Fruit fly (Drosophila melanogaster) Kc167 (cell line): ENCODE measurements around the gene dy.

ENCODE experiments used
- Myc ChIP-seq: fragments of >200 bp; optimal IDR thresholded peaks from 2 replicates; lab custom pipeline; 2017; ENCODE audit warnings: missing external identifiers
- Sin3A ChIP-seq: fragments of >200 bp; optimal IDR thresholded peaks from 2 replicates; lab custom pipeline; 2018; ENCODE audit warnings: missing external identifiers
- h ChIP-seq: fragments of >200 bp; optimal IDR thresholded peaks from 3 replicates; lab custom pipeline; 2018; ENCODE audit warnings: missing external identifiers
- insv ChIP-seq: fragments of >200 bp; optimal IDR thresholded peaks from 3 replicates; lab custom pipeline; 2018; ENCODE audit warnings: missing external identifiers
- psq ChIP-seq: fragments of >200 bp; optimal IDR thresholded peaks from 2 replicates; lab custom pipeline; 2017; ENCODE audit warnings: missing external identifiers
- ttk ChIP-seq: sonication (Bioruptor generic); optimal IDR thresholded peaks from 2 replicates; lab custom pipeline; 2017; ENCODE audit warnings: missing external identifiers

- no peak for TF ChIP-seq Myc
- TF ChIP-seq insv (lab: Kevin White, UChicago), result no peak
- no peak for TF ChIP-seq psq (lab: Kevin White, UChicago)
- no peak for TF ChIP-seq h
- TF ChIP-seq Sin3A, result no peak
- no peak for TF ChIP-seq ttk (lab: Kevin White, UChicago)
Measured at dm6 chrX:11732670-11733069, 45.9 kb downstream of the dy start, which contains the start of gene inaF-B.
